Fruit fly (Drosophila melanogaster) whole organism, embryonic: ENCODE measurements around the gene Crtc.

Experiments
- Atf-2 ChIP-seq: fragments of 200-800 bp; sonication (Bioruptor generic); optimal IDR thresholded peaks from 2 replicates; lab custom pipeline; 2016; ENCODE audit warnings: missing biosample characterization, missing genetic modification characterization
- Awh ChIP-seq: fragments of 200-800 bp; sonication (Bioruptor generic); IDR thresholded peaks from 2 replicates; pipeline ENCODE4, ENCODE4 v1.3.6; 2022; ENCODE audit warnings: missing biosample characterization, missing genetic modification characterization
- CG12071 ChIP-seq: fragments of 200-800 bp; sonication (Bioruptor generic); optimal IDR thresholded peaks from 3 replicates; lab custom pipeline; 2018; ENCODE audit warnings: missing biosample characterization, mild to moderate bottlenecking, missing genetic modification characterization
- CG12155 ChIP-seq: fragments of 200-800 bp; sonication (Bioruptor generic); optimal IDR thresholded peaks from 3 replicates; lab custom pipeline; 2016; ENCODE audit warnings: missing biosample characterization, missing genetic modification characterization
- CG13775 ChIP-seq: fragments of 200-800 bp; sonication (Bioruptor generic); optimal IDR thresholded peaks from 3 replicates; lab custom pipeline; 2017; ENCODE audit warnings: missing biosample characterization, mild to moderate bottlenecking, missing genetic modification characterization
- CG15514 ChIP-seq: fragments of 200-800 bp; sonication (Bioruptor generic); optimal IDR thresholded peaks from 3 replicates; lab custom pipeline; 2017; ENCODE audit warnings: missing biosample characterization, missing genetic modification characterization, mild to moderate bottlenecking, moderate library complexity, missing genetic modification reagents
- CG17186 ChIP-seq: fragments of 200-800 bp; sonication (Bioruptor generic); optimal IDR thresholded peaks from 3 replicates; lab custom pipeline; 2017; ENCODE audit warnings: missing biosample characterization, missing genetic modification reagents, missing genetic modification characterization
- CG3163 ChIP-seq: fragments of 200-800 bp; sonication (Bioruptor generic); optimal IDR thresholded peaks from 3 replicates; lab custom pipeline; 2016; ENCODE audit warnings: missing biosample characterization, missing genetic modification characterization
- CG4282 ChIP-seq: fragments of 200-800 bp; sonication (Bioruptor generic); optimal IDR thresholded peaks from 2 replicates; lab custom pipeline; 2016; ENCODE audit warnings: missing biosample characterization, missing genetic modification characterization
- CG4617 ChIP-seq: fragments of 200-800 bp; sonication (Bioruptor generic); optimal IDR thresholded peaks from 3 replicates; lab custom pipeline; 2016; ENCODE audit warnings: missing biosample characterization, missing genetic modification characterization, borderline replicate concordance
- CG4820 ChIP-seq: fragments of 200-800 bp; sonication (Bioruptor generic); optimal IDR thresholded peaks from 3 replicates; lab custom pipeline; 2016; ENCODE audit warnings: missing biosample characterization, missing genetic modification characterization
- CG6689 ChIP-seq: fragments of 200-800 bp; sonication (Bioruptor generic); IDR thresholded peaks from 2 replicates; pipeline ENCODE4 v1.3.6; 2022; ENCODE audit warnings: missing biosample characterization, missing genetic modification characterization
- CG8478 ChIP-seq: fragments of >200 bp; optimal IDR thresholded peaks from 2 replicates; lab custom pipeline; 2018
- Chrac-16 ChIP-seq: fragments of 200-800 bp; sonication (Bioruptor generic); optimal IDR thresholded peaks from 3 replicates; lab custom pipeline; 2016; ENCODE audit warnings: missing biosample characterization, missing genetic modification characterization
- Deaf1 ChIP-seq: fragments of 200-800 bp; optimal IDR thresholded peaks from 3 replicates; lab custom pipeline; 2019; ENCODE audit warnings: missing biosample characterization, mild to moderate bottlenecking, missing genetic modification characterization, moderate library complexity
- Doc2 ChIP-seq: fragments of 200-800 bp; sonication (Bioruptor generic); IDR thresholded peaks from 2 replicates; pipeline ENCODE4 v1.3.6; 2022; ENCODE audit warnings: missing biosample characterization, missing genetic modification characterization
- Fer2 ChIP-seq: fragments of 200-800 bp; sonication (Bioruptor generic); optimal IDR thresholded peaks from 2 replicates; lab custom pipeline; 2018; ENCODE audit warnings: missing biosample characterization, mild to moderate bottlenecking, missing genetic modification characterization, moderate library complexity
- Med ChIP-seq: fragments of 200-800 bp; sonication (Bioruptor generic); peaks from one replicate; lab custom pipeline; 2016; ENCODE audit warnings: missing biosample characterization, missing genetic modification characterization, mild to moderate bottlenecking, inconsistent platforms, moderate library complexity
- NC2α ChIP-seq: fragments of 200-800 bp; sonication (Bioruptor generic); optimal IDR thresholded peaks from 2 replicates; lab custom pipeline; 2016; ENCODE audit warnings: missing biosample characterization, missing genetic modification characterization
- Nf-YB ChIP-seq: fragments of 200-800 bp; sonication (Bioruptor generic); optimal IDR thresholded peaks from 3 replicates; lab custom pipeline; 2019; ENCODE audit warnings: missing biosample characterization, mild to moderate bottlenecking, missing genetic modification characterization, moderate library complexity
- Opbp ChIP-seq: fragments of 200-800 bp; sonication (Bioruptor generic); IDR thresholded peaks from 3 replicates; pipeline ENCODE4 v1.3.6; 2022; ENCODE audit warnings: missing biosample characterization, missing genetic modification characterization; ENCODE audit not compliant: partially characterized antibody
- Poxn ChIP-seq: fragments of 200-800 bp; sonication (Bioruptor generic); IDR thresholded peaks from 2 replicates; pipeline ENCODE4 v1.3.6; 2022; ENCODE audit warnings: missing biosample characterization, missing genetic modification characterization
- Ravus ChIP-seq: fragments of 200-800 bp; sonication (Bioruptor generic); IDR thresholded peaks from 2 replicates; pipeline ENCODE4 v1.3.6; 2022; ENCODE audit warnings: missing biosample characterization, missing genetic modification characterization
- Stat92E ChIP-seq, 3 experiments: fragments of >200 bp in 2 of 3; fragments of 200-800 bp in 1 of 3; sonication (Bioruptor generic) in 1 of 3; optimal IDR thresholded peaks; 2 replicates each; lab custom pipeline; 2017 to 2019; ENCODE audit warnings: missing biosample characterization in 3 of 3, missing genetic modification characterization in 3 of 3, mild to moderate bottlenecking in 1 of 3, moderate library complexity in 1 of 3
- TFAM ChIP-seq: fragments of 200-800 bp; sonication (Bioruptor generic); optimal IDR thresholded peaks from 2 replicates; lab custom pipeline; 2017; ENCODE audit warnings: missing biosample characterization, missing genetic modification characterization, inconsistent platforms
- Xbp1 ChIP-seq: fragments of 200-800 bp; sonication (Bioruptor generic); optimal IDR thresholded peaks from 3 replicates; lab custom pipeline; 2016; ENCODE audit warnings: missing biosample characterization, mild to moderate bottlenecking, missing genetic modification characterization
- ab ChIP-seq: fragments of 200-800 bp; sonication (Bioruptor generic); optimal IDR thresholded peaks from 2 replicates; lab custom pipeline; 2016; ENCODE audit warnings: missing biosample characterization, missing genetic modification characterization
- amos ChIP-seq: fragments of 200-800 bp; sonication (Bioruptor generic); IDR thresholded peaks from 2 replicates; pipeline ENCODE4 v1.3.6; 2022; ENCODE audit warnings: missing biosample characterization, missing genetic modification characterization; ENCODE audit not compliant: partially characterized antibody
- aop ChIP-seq: fragments of 200-800 bp; sonication (Bioruptor generic); IDR thresholded peaks from 2 replicates; pipeline ENCODE4 v1.3.6; 2022; ENCODE audit warnings: missing biosample characterization, missing genetic modification characterization
- ems ChIP-seq: fragments of 200-800 bp; sonication (Bioruptor generic); optimal IDR thresholded peaks from 3 replicates; lab custom pipeline; 2016; ENCODE audit warnings: missing biosample characterization, missing genetic modification characterization
- en ChIP-seq: fragments of 200-800 bp; sonication (Bioruptor generic); optimal IDR thresholded peaks from 2 replicates; lab custom pipeline; 2016; ENCODE audit warnings: missing biosample characterization, missing genetic modification characterization
- fd64A ChIP-seq: fragments of 200-800 bp; sonication (Bioruptor generic); optimal IDR thresholded peaks from 3 replicates; lab custom pipeline; 2018; ENCODE audit warnings: missing biosample characterization, mild to moderate bottlenecking, missing genetic modification characterization
- her ChIP-seq: fragments of 200-800 bp; sonication (Bioruptor generic); optimal IDR thresholded peaks from 2 replicates; lab custom pipeline; 2016; ENCODE audit warnings: missing biosample characterization, missing genetic modification characterization
- kni ChIP-seq: fragments of 200-800 bp; sonication (Bioruptor generic); optimal IDR thresholded peaks from 3 replicates; lab custom pipeline; 2017; ENCODE audit warnings: mild to moderate bottlenecking, missing biosample characterization, missing genetic modification reagents, missing genetic modification characterization
- lov ChIP-seq, 2 experiments: fragments of 200-800 bp in 1 of 2; fragments of >200 bp in 1 of 2; sonication (Bioruptor generic) in 1 of 2; IDR thresholded peaks in 1 of 2; optimal IDR thresholded peaks in 1 of 2; 2 replicates in 1 of 2; 3 replicates in 1 of 2; pipeline versions ENCODE4 v1.3.6 to Lab custom; 2017 to 2022; ENCODE audit warnings: missing biosample characterization in 1 of 2, missing genetic modification characterization in 1 of 2
- mirr ChIP-seq: fragments of 200-800 bp; sonication (Bioruptor generic); optimal IDR thresholded peaks from 3 replicates; lab custom pipeline; 2018; ENCODE audit warnings: missing biosample characterization, mild to moderate bottlenecking, missing genetic modification characterization
- nerfin-1 ChIP-seq: fragments of 200-800 bp; sonication (Bioruptor generic); optimal IDR thresholded peaks from 3 replicates; lab custom pipeline; 2019; ENCODE audit warnings: missing biosample characterization, mild to moderate bottlenecking, missing genetic modification characterization, moderate library complexity
- org-1 ChIP-seq: fragments of 200-800 bp; sonication (Bioruptor generic); optimal IDR thresholded peaks from 2 replicates; lab custom pipeline; 2017; ENCODE audit warnings: missing biosample characterization, missing genetic modification characterization
- pita ChIP-seq: fragments of 200-800 bp; sonication (Bioruptor generic); optimal IDR thresholded peaks from 2 replicates; lab custom pipeline; 2017; ENCODE audit warnings: missing biosample characterization, mild to moderate bottlenecking, missing genetic modification characterization
- pros ChIP-seq: fragments of 200-800 bp; sonication (Bioruptor generic); optimal IDR thresholded peaks from 3 replicates; lab custom pipeline; 2019; ENCODE audit warnings: missing biosample characterization, mild to moderate bottlenecking, missing genetic modification characterization, moderate library complexity
- ranshi ChIP-seq: fragments of 200-800 bp; sonication (Bioruptor generic); IDR thresholded peaks from 2 replicates; pipeline ENCODE4 v1.3.6; 2022; ENCODE audit warnings: missing biosample characterization, missing genetic modification characterization
- repo ChIP-seq: fragments of 200-800 bp; sonication (Bioruptor generic); optimal IDR thresholded peaks from 2 replicates; lab custom pipeline; 2016; ENCODE audit warnings: missing biosample characterization, missing genetic modification characterization
- seq ChIP-seq: fragments of 200-800 bp; sonication (Bioruptor generic); IDR thresholded peaks from 2 replicates; pipeline ENCODE4 v1.3.6; 2022; ENCODE audit warnings: missing biosample characterization, missing genetic modification characterization
- slou ChIP-seq: fragments of 200-800 bp; sonication (Bioruptor generic); optimal IDR thresholded peaks from 3 replicates; lab custom pipeline; 2016; ENCODE audit warnings: missing biosample characterization, missing genetic modification characterization
- trem ChIP-seq: fragments of 200-800 bp; optimal IDR thresholded peaks from 3 replicates; lab custom pipeline; 2019; ENCODE audit warnings: missing biosample characterization, mild to moderate bottlenecking, missing genetic modification characterization, moderate library complexity
- ttk ChIP-seq: fragments of 200-800 bp; sonication (Bioruptor generic); IDR thresholded peaks from 2 replicates; pipeline ENCODE4 v2.1.2; 2022; ENCODE audit warnings: missing biosample characterization, missing genetic modification characterization
- z ChIP-seq: fragments of 200-800 bp; sonication (Bioruptor generic); IDR thresholded peaks from 3 replicates; pipeline ENCODE4 v1.3.6; 2022; ENCODE audit warnings: missing biosample characterization, missing genetic modification characterization
- zen2 ChIP-seq: fragments of 200-800 bp; sonication (Bioruptor generic); IDR thresholded peaks from 3 replicates; pipeline ENCODE4 v1.3.6; 2022; ENCODE audit warnings: missing biosample characterization, missing genetic modification characterization; ENCODE audit not compliant: partially characterized antibody
- zf30C ChIP-seq: fragments of 200-800 bp; sonication (Bioruptor generic); optimal IDR thresholded peaks from 3 replicates; lab custom pipeline; 2018; ENCODE audit warnings: missing biosample characterization, mild to moderate bottlenecking, missing genetic modification characterization

The Crtc gene

dm6 chr3L:17619209-17619705 lies 49.8 kb downstream of the Crtc start, which contains the start of gene Eip74EF (continued):
- peak; percentile 66; the same call in 1 of the 3 replicates for TF ChIP-seq zen2
- TF ChIP-seq TFAM (GFP tag; lab: Kevin White, UChicago) = no peak

- peak; percentile 74 for TF ChIP-seq CG8478 (lab: Kevin White, UChicago)
- TF ChIP-seq amos (GFP tag; lab: Robert Waterston, UW) = no peak
- no peak for TF ChIP-seq lov (optimal IDR thresholded peaks at IDR 0.05; lab: Kevin White, UChicago)
- no peak for TF ChIP-seq lov (GFP tag; IDR thresholded peaks at IDR 0.05; lab: Robert Waterston, UW)
- TF ChIP-seq org-1 (GFP tag; lab: Kevin White, UChicago) = no peak
- no peak for TF ChIP-seq fd64A (GFP tag; lab: Kevin White, UChicago)
- TF ChIP-seq Nf-YB (GFP tag; lab: Kevin White, UChicago) = no peak
- no peak for TF ChIP-seq TFAM (GFP tag; lab: Kevin White, UChicago)
- TF ChIP-seq zf30C (GFP tag; lab: Kevin White, UChicago) = no peak
- TF ChIP-seq repo (GFP tag; lab: Kevin White, UChicago) = no peak
- TF ChIP-seq Xbp1 (GFP tag; lab: Kevin White, UChicago) = no peak
- no peak for TF ChIP-seq Atf-2 (GFP tag; lab: Kevin White, UChicago)
- TF ChIP-seq CG13775 (GFP tag; lab: Kevin White, UChicago) = no peak
- TF ChIP-seq CG4820 (GFP tag; lab: Kevin White, UChicago) = no peak
- no peak for TF ChIP-seq Fer2 (tag; lab: Kevin White, UChicago)
- peak; percentile 42 for TF ChIP-seq CG3163
- no peak for TF ChIP-seq Poxn
- TF ChIP-seq Ravus (GFP tag; lab: Robert Waterston, UW) = no peak
- no peak for TF ChIP-seq kni
- TF ChIP-seq CG4617 = no peak
- TF ChIP-seq mirr = peak; percentile 75
- TF ChIP-seq slou (GFP tag; lab: Kevin White, UChicago) = no peak
- TF ChIP-seq CG17186 (GFP tag; lab: Kevin White, UChicago) = no peak
- TF ChIP-seq CG12155 = no peak
- TF ChIP-seq trem (tag; lab: Kevin White, UChicago) = no peak
- no peak for TF ChIP-seq ttk
- TF ChIP-seq CG12071 (GFP tag; lab: Kevin White, UChicago) = no peak
- TF ChIP-seq en (GFP tag; lab: Kevin White, UChicago) = no peak
- TF ChIP-seq Med (GFP tag; lab: Kevin White, UChicago) = peak; percentile 83
- no peak for TF ChIP-seq aop (GFP tag; lab: Robert Waterston, UW)
- no peak for TF ChIP-seq Stat92E (GFP tag; optimal IDR thresholded peaks at IDR 0.05; lab: Kevin White, UChicago)
- peak; percentile 47 for TF ChIP-seq CG15514 (GFP tag; lab: Kevin White, UChicago)
- TF ChIP-seq pita (GFP tag; lab: Kevin White, UChicago) = no peak
- no peak for TF ChIP-seq Opbp
- peak; percentile 19 for TF ChIP-seq her (GFP tag; lab: Kevin White, UChicago)
- TF ChIP-seq ems = no peak
- no peak for TF ChIP-seq CG6689
- TF ChIP-seq Chrac-16 = no peak
- TF ChIP-seq nerfin-1 (tag; lab: Kevin White, UChicago) = no peak
- TF ChIP-seq Deaf1 = peak; percentile 47
- TF ChIP-seq pros (GFP tag; lab: Kevin White, UChicago) = no peak
- no peak for TF ChIP-seq Doc2 (GFP tag; lab: Robert Waterston, UW)
- no peak for TF ChIP-seq ab (GFP tag; lab: Kevin White, UChicago)
- TF ChIP-seq ranshi (GFP tag; lab: Robert Waterston, UW) = no peak
- TF ChIP-seq NC2α = no peak
- no peak for TF ChIP-seq Awh (GFP tag; lab: Robert Waterston, UW)
- no peak for TF ChIP-seq seq (GFP tag; lab: Robert Waterston, UW)
- no peak for TF ChIP-seq CG4282 (GFP tag; lab: Kevin White, UChicago)
- peak; percentile 85 for TF ChIP-seq z (GFP tag; lab: Robert Waterston, UW)
Observed at dm6 chr3L:17616876-17617279, 52.2 kb downstream of the Crtc start.
